Worm (Caenorhabditis elegans) whole organism, L3 larva: Measurements from ENCODE around the gene T24A6.7.

Experiments used
- ZK546.5 ChIP-seq: sonication (generic microtip); optimal IDR thresholded peaks from 2 replicates; lab custom pipeline; 2017; ENCODE audit warnings: missing biosample characterization, missing genetic modification characterization
- aly-2 ChIP-seq: fragments of 150-350 bp; optimal IDR thresholded peaks from 2 replicates; lab custom pipeline; 2014; ENCODE audit warnings: missing biosample characterization, missing genetic modification characterization
- ceh-16 ChIP-seq: sonication (generic microtip); optimal IDR thresholded peaks from 2 replicates; lab custom pipeline; 2017; ENCODE audit warnings: missing biosample characterization, missing genetic modification characterization
- ceh-28 ChIP-seq: fragments of 150-350 bp; optimal IDR thresholded peaks from 2 replicates; lab custom pipeline; 2014; ENCODE audit warnings: missing biosample characterization, missing genetic modification reagents, missing genetic modification characterization
- ceh-82 ChIP-seq: fragments of 150-350 bp; optimal IDR thresholded peaks from 2 replicates; lab custom pipeline; 2014; ENCODE audit warnings: missing biosample characterization, missing genetic modification characterization
- ceh-9 ChIP-seq: sonication (generic microtip); optimal IDR thresholded peaks from 2 replicates; lab custom pipeline; 2018; ENCODE audit warnings: missing biosample characterization, missing genetic modification characterization
- egl-27 ChIP-seq: sonication (generic microtip); optimal IDR thresholded peaks from 4 replicates; lab custom pipeline; 2017; ENCODE audit warnings: missing biosample characterization, missing genetic modification reagents, missing genetic modification characterization
- elt-1 ChIP-seq: fragments of 150-350 bp; optimal IDR thresholded peaks from 2 replicates; lab custom pipeline; 2014; ENCODE audit warnings: missing biosample characterization, missing genetic modification characterization
- elt-2 ChIP-seq: sonication (generic microtip); optimal IDR thresholded peaks from 2 replicates; lab custom pipeline; 2016; ENCODE audit warnings: missing genetic modification reagents, mild to moderate bottlenecking, missing genetic modification characterization, missing compliant biosample characterization
- elt-3 ChIP-seq, 3 experiments: fragments of 150-350 bp in 1 of 3; sonication (generic microtip) in 2 of 3; optimal IDR thresholded peaks; 2 replicates in 2 of 3; 4 replicates in 1 of 3; lab custom pipeline; 2014 to 2017; ENCODE audit warnings: missing biosample characterization in 3 of 3, missing genetic modification characterization in 3 of 3
- eor-1 ChIP-seq, 2 experiments: fragments of 150-350 bp; optimal IDR thresholded peaks; 2 replicates each; lab custom pipeline; 2014 to 2018; ENCODE audit warnings: missing biosample characterization in 2 of 2, missing genetic modification characterization in 2 of 2
- fkh-10 ChIP-seq: sonication (generic microtip); optimal IDR thresholded peaks from 2 replicates; lab custom pipeline; 2017; ENCODE audit warnings: missing biosample characterization, missing genetic modification reagents, missing genetic modification characterization
- fkh-2 ChIP-seq: fragments of 150-350 bp; optimal IDR thresholded peaks from 2 replicates; lab custom pipeline; 2014; ENCODE audit warnings: missing biosample characterization, missing genetic modification reagents, missing genetic modification characterization
- fos-1 ChIP-seq: fragments of 150-350 bp; optimal IDR thresholded peaks from 2 replicates; lab custom pipeline; 2014; ENCODE audit warnings: missing biosample characterization, missing genetic modification characterization
- jun-1 ChIP-seq: fragments of 150-350 bp; optimal IDR thresholded peaks from 2 replicates; lab custom pipeline; 2014; ENCODE audit warnings: missing biosample characterization, missing genetic modification reagents, missing genetic modification characterization
- lin-15B ChIP-seq: fragments of 150-350 bp; optimal IDR thresholded peaks from 2 replicates; lab custom pipeline; 2014; ENCODE audit warnings: missing biosample characterization, missing genetic modification characterization
- lsy-12 ChIP-seq: sonication (generic microtip); optimal IDR thresholded peaks from 2 replicates; lab custom pipeline; 2016; ENCODE audit warnings: mild to moderate bottlenecking, missing genetic modification characterization, missing compliant biosample characterization
- mml-1 ChIP-seq: fragments of 150-350 bp; sonication (generic microtip); optimal IDR thresholded peaks from 3 replicates; lab custom pipeline; 2014; ENCODE audit warnings: missing biosample characterization, missing genetic modification characterization
- nfya-1 ChIP-seq: sonication (generic microtip); optimal IDR thresholded peaks from 2 replicates; lab custom pipeline; 2017; ENCODE audit warnings: missing genetic modification characterization, mild to moderate bottlenecking, missing compliant biosample characterization, antibody characterized with exemption, moderate library complexity; ENCODE audit not compliant: insufficient read depth
- nhr-11 ChIP-seq: fragments of 150-350 bp; optimal IDR thresholded peaks from 2 replicates; lab custom pipeline; 2014; ENCODE audit warnings: missing biosample characterization, missing genetic modification characterization
- nhr-12 ChIP-seq: fragments of 150-350 bp; optimal IDR thresholded peaks from 2 replicates; lab custom pipeline; 2014; ENCODE audit warnings: missing biosample characterization, missing genetic modification characterization
- nhr-28 ChIP-seq: fragments of 150-350 bp; optimal IDR thresholded peaks from 2 replicates; lab custom pipeline; 2014; ENCODE audit warnings: missing biosample characterization, missing genetic modification characterization
- nhr-43 ChIP-seq: sonication (generic microtip); optimal IDR thresholded peaks from 2 replicates; lab custom pipeline; 2016; ENCODE audit warnings: mild to moderate bottlenecking, missing genetic modification characterization, missing compliant biosample characterization; ENCODE audit not compliant: poor library complexity, severe bottlenecking
- nhr-76 ChIP-seq: fragments of 150-350 bp; sonication (generic microtip); optimal IDR thresholded peaks from 5 replicates; lab custom pipeline; 2014; ENCODE audit warnings: missing biosample characterization, missing genetic modification characterization
- nhr-77 ChIP-seq: fragments of 150-350 bp; optimal IDR thresholded peaks from 2 replicates; lab custom pipeline; 2014; ENCODE audit warnings: missing biosample characterization, missing genetic modification characterization
- pha-4 ChIP-seq: fragments of 150-350 bp; optimal IDR thresholded peaks from 2 replicates; lab custom pipeline; 2014; ENCODE audit warnings: missing biosample characterization, missing genetic modification reagents, missing genetic modification characterization
- pqm-1 ChIP-seq: fragments of 150-350 bp; optimal IDR thresholded peaks from 2 replicates; lab custom pipeline; 2017; ENCODE audit warnings: missing biosample characterization, missing genetic modification characterization, inconsistent platforms
- sea-2 ChIP-seq: fragments of 150-350 bp; sonication (generic microtip); optimal IDR thresholded peaks from 4 replicates; lab custom pipeline; 2014; ENCODE audit warnings: missing biosample characterization, missing genetic modification reagents, missing genetic modification characterization
- skn-1 ChIP-seq: fragments of 150-350 bp; optimal IDR thresholded peaks from 2 replicates; lab custom pipeline; 2014; ENCODE audit warnings: missing biosample characterization, missing genetic modification characterization
- snpc-4 ChIP-seq: fragments of 150-350 bp; optimal IDR thresholded peaks from 2 replicates; lab custom pipeline; 2014; ENCODE audit warnings: missing biosample characterization, missing genetic modification characterization
- unc-39 ChIP-seq: sonication (generic microtip); optimal IDR thresholded peaks from 4 replicates; lab custom pipeline; 2017; ENCODE audit warnings: missing biosample characterization, missing genetic modification characterization
- unc-62 ChIP-seq: fragments of 150-350 bp; sonication (generic microtip); optimal IDR thresholded peaks from 4 replicates; lab custom pipeline; 2014; ENCODE audit warnings: missing biosample characterization, missing genetic modification reagents, missing genetic modification characterization
- zag-1 ChIP-seq: fragments of 150-350 bp; optimal IDR thresholded peaks from 2 replicates; lab custom pipeline; 2014; ENCODE audit warnings: missing biosample characterization, missing genetic modification characterization
- ztf-11 ChIP-seq: fragments of 150-350 bp; optimal IDR thresholded peaks from 2 replicates; lab custom pipeline; 2014; ENCODE audit warnings: missing biosample characterization, missing genetic modification characterization
- ztf-4 ChIP-seq: fragments of 150-350 bp; optimal IDR thresholded peaks from 2 replicates; lab custom pipeline; 2014; ENCODE audit warnings: missing biosample characterization, missing genetic modification characterization

T24A6.7 gene

ce11 chrV:3507691-3508090 is 17.4 kb upstream of the T24A6.7 start, which contains the start of gene str-225:
str-225 (plus strand) TSS chrV:3507822.
- no peak for TF ChIP-seq nfya-1
- no peak for TF ChIP-seq unc-39 (tag; lab: Kevin White, UChicago)
- no peak for TF ChIP-seq pqm-1 (tag; lab: Kevin White, UChicago)
- TF ChIP-seq pha-4 (tag; lab: Kevin White, UChicago) = no peak
- no peak for TF ChIP-seq unc-62 (GFP tag; lab: Kevin White, UChicago)

- TF ChIP-seq fos-1 (no peak), snpc-4 (tag; lab: Kevin White, UChicago) (no peak), ceh-16 (tag; lab: Kevin White, UChicago) (no peak), elt-1 (tag; lab: Kevin White, UChicago) (no peak), ceh-82 (tag; lab: Kevin White, UChicago) (no peak), ceh-28 (tag; lab: Kevin White, UChicago) (no peak), lin-15B (tag; lab: Kevin White, UChicago) (no peak), ceh-9 (no peak), sea-2 (no peak), nhr-12 (tag; lab: Kevin White, UChicago) (no peak), nhr-11 (no peak), skn-1 (tag; lab: Kevin White, UChicago) (no peak)
These were observed 15.2 kb upstream of the T24A6.7 start, which contains the start of gene str-228 for ce11 chrV:3509878-3510277. str-228 (plus strand) TSS chrV:3510178.

- TF ChIP-seq elt-3 (tag; optimal IDR thresholded peaks at IDR 0.05; lab: Kevin White, UChicago) (no peak), eor-1 (tag; optimal IDR thresholded peaks at IDR 0.05; lab: Kevin White, UChicago) (no peak), lsy-12 (tag; lab: Kevin White, UChicago) (no peak), nhr-43 (tag; lab: Kevin White, UChicago) (no peak), zag-1 (tag; lab: Kevin White, UChicago) (no peak), ceh-28 (tag; lab: Kevin White, UChicago) (no peak), skn-1 (tag; lab: Kevin White, UChicago) (no peak), jun-1 (tag; lab: Kevin White, UChicago) (no peak), nhr-11 (no peak), elt-1 (tag; lab: Kevin White, UChicago) (no peak), fkh-2 (tag; lab: Kevin White, UChicago) (no peak), fkh-10 (GFP tag; lab: Kevin White, UChicago) (no peak), ZK546.5 (tag; lab: Kevin White, UChicago) (no peak)
These were observed 12.7 kb upstream of the T24A6.7 start, which contains the start of gene str-226 for ce11 chrV:3512381-3512780. str-226 (plus strand) TSS chrV:3512681.

ce11 chrV:3517889-3518288 is 7.2 kb upstream of the T24A6.7 start, which contains the start of gene str-227:
str-227 (plus strand) TSS chrV:3518189.
- TF ChIP-seq ceh-16 (tag; lab: Kevin White, UChicago) = no peak
- TF ChIP-seq pqm-1 (tag; lab: Kevin White, UChicago) = no peak
- no peak for TF ChIP-seq unc-62 (GFP tag; lab: Kevin White, UChicago)
- no peak for TF ChIP-seq zag-1 (tag; lab: Kevin White, UChicago)
- no peak for TF ChIP-seq ztf-4
- no peak for TF ChIP-seq mml-1
- TF ChIP-seq ztf-11 (tag; lab: Kevin White, UChicago) = no peak
- no peak for TF ChIP-seq nhr-76 (tag; lab: Kevin White, UChicago)
- TF ChIP-seq jun-1 (tag; lab: Kevin White, UChicago) = no peak
- TF ChIP-seq aly-2 (tag; lab: Kevin White, UChicago) = no peak
- no peak for TF ChIP-seq lsy-12 (tag; lab: Kevin White, UChicago)
- TF ChIP-seq nhr-28 (tag; lab: Kevin White, UChicago) = no peak
- TF ChIP-seq nfya-1 = no peak
- no peak for TF ChIP-seq nhr-11
- no peak for TF ChIP-seq nhr-77 (tag; lab: Kevin White, UChicago)
- no peak for TF ChIP-seq egl-27
- no peak for TF ChIP-seq elt-2 (tag; lab: Kevin White, UChicago)
- no peak for TF ChIP-seq nhr-12 (tag; lab: Kevin White, UChicago)
